Worm (Caenorhabditis elegans) whole organism, early embryonic: ENCODE data around the gene T27E7.5.

Experiments
- B0310.2 ChIP-seq: sonication (generic microtip); optimal IDR thresholded peaks from 2 replicates; lab custom pipeline; 2016; ENCODE audit warnings: mild to moderate bottlenecking, missing genetic modification characterization, missing compliant biosample characterization
- F13C5.2 ChIP-seq: sonication (generic microtip); optimal IDR thresholded peaks from 2 replicates; lab custom pipeline; 2017; ENCODE audit warnings: mild to moderate bottlenecking, missing genetic modification characterization, inconsistent platforms, missing compliant biosample characterization
- aly-1 ChIP-seq: sonication (generic microtip); optimal IDR thresholded peaks from 2 replicates; lab custom pipeline; 2016; ENCODE audit warnings: missing genetic modification characterization, missing compliant biosample characterization
- ama-1 ChIP-seq: fragments of 150-350 bp; optimal IDR thresholded peaks from 2 replicates; lab custom pipeline; 2014
- ceh-13 ChIP-seq: fragments of 200-800 bp; sonication (Bioruptor generic); optimal IDR thresholded peaks from 2 replicates; lab custom pipeline; 2018; ENCODE audit warnings: mild to moderate bottlenecking, missing genetic modification characterization, missing compliant biosample characterization
- ceh-36 ChIP-seq: sonication (generic microtip); optimal IDR thresholded peaks from 2 replicates; lab custom pipeline; 2016; ENCODE audit warnings: missing genetic modification characterization, inconsistent platforms, missing compliant biosample characterization
- ets-7 ChIP-seq: sonication (generic microtip); optimal IDR thresholded peaks from 2 replicates; lab custom pipeline; 2016; ENCODE audit warnings: missing genotype, missing genetic modification characterization, missing compliant biosample characterization
- flt-1 ChIP-seq: fragments of 200-800 bp; sonication (Bioruptor generic); IDR thresholded peaks from 2 replicates; pipeline ENCODE4 v1.3.6; 2022; ENCODE audit warnings: missing genetic modification characterization, missing compliant biosample characterization
- hmbx-1 ChIP-seq: sonication (generic microtip); optimal IDR thresholded peaks from 2 replicates; lab custom pipeline; 2016; ENCODE audit warnings: mild to moderate bottlenecking, missing genetic modification characterization, missing compliant biosample characterization
- hmg-4 ChIP-seq: fragments of 200-800 bp; sonication (Bioruptor generic); optimal IDR thresholded peaks from 2 replicates; lab custom pipeline; 2018; ENCODE audit warnings: mild to moderate bottlenecking, missing genetic modification characterization, missing compliant biosample characterization
- hnd-1 ChIP-seq: sonication (generic microtip); optimal IDR thresholded peaks from 2 replicates; lab custom pipeline; 2016; ENCODE audit warnings: missing genetic modification characterization, missing compliant biosample characterization
- pes-1 ChIP-seq: fragments of 200-800 bp; sonication (Bioruptor generic); IDR thresholded peaks from 2 replicates; pipeline ENCODE4 v1.3.6; 2022; ENCODE audit warnings: missing genetic modification reagents, missing genetic modification characterization, missing compliant biosample characterization
- scrt-1 ChIP-seq: fragments of 200-800 bp; sonication (Bioruptor generic); IDR thresholded peaks from 2 replicates; pipeline ENCODE4 v1.3.6; 2022; ENCODE audit warnings: missing genetic modification characterization, missing compliant biosample characterization
- sea-1 ChIP-seq: fragments of 200-800 bp; sonication (Bioruptor generic); conservative IDR thresholded peaks from 2 replicates; pipeline ENCODE4 v1.3.6; 2022; ENCODE audit warnings: missing genetic modification characterization, missing compliant biosample characterization
- tbx-11 ChIP-seq: fragments of 200-800 bp; sonication (Bioruptor generic); IDR thresholded peaks from 2 replicates; pipeline ENCODE4 v1.3.6; 2022; ENCODE audit warnings: missing genetic modification characterization, missing compliant biosample characterization
- tbx-37 ChIP-seq: fragments of 200-800 bp; sonication (Bioruptor generic); conservative IDR thresholded peaks from 2 replicates; pipeline ENCODE4 v1.3.6; 2022; ENCODE audit warnings: missing genetic modification reagents, missing genetic modification characterization, missing compliant biosample characterization
- tra-4 ChIP-seq: sonication (generic microtip); optimal IDR thresholded peaks from 2 replicates; lab custom pipeline; 2017; ENCODE audit warnings: missing genetic modification characterization, missing compliant biosample characterization

Gene T27E7.5

ce11 chrIV:14565062-14565461, 28.1 kb downstream of the T27E7.5 start, which contains the start of gene Y57G11B.2:
Y57G11B.2 (plus strand) TSS chrIV:14565362.
- no peak for TF ChIP-seq hmbx-1 (tag; lab: Kevin White, UChicago)
- no peak for TF ChIP-seq ama-1
- TF ChIP-seq tbx-37 (GFP tag; lab: Robert Waterston, UW): no peak
- no peak for TF ChIP-seq ceh-36 (tag; lab: Kevin White, UChicago)
- no peak for TF ChIP-seq hnd-1 (tag; lab: Kevin White, UChicago)
- no peak for TF ChIP-seq ets-7 (tag; lab: Kevin White, UChicago)
- TF ChIP-seq ceh-13 (GFP tag; lab: Kevin White, UChicago): no peak
- TF ChIP-seq tbx-11 (GFP tag; lab: Robert Waterston, UW): no peak
- no peak for TF ChIP-seq pes-1 (GFP tag; lab: Robert Waterston, UW)
- no peak for TF ChIP-seq tra-4 (tag; lab: Kevin White, UChicago)
- no peak for TF ChIP-seq aly-1 (tag; lab: Kevin White, UChicago)
- TF ChIP-seq B0310.2 (tag; lab: Kevin White, UChicago): no peak
- no peak for TF ChIP-seq flt-1 (GFP tag; lab: Robert Waterston, UW)
- TF ChIP-seq scrt-1: no peak
- TF ChIP-seq F13C5.2 (tag; lab: Kevin White, UChicago): no peak
- TF ChIP-seq hmg-4 (GFP tag; lab: Kevin White, UChicago): no peak
- no peak for TF ChIP-seq sea-1 (GFP tag; lab: Robert Waterston, UW)

- TF ChIP-seq flt-1 (GFP tag; lab: Robert Waterston, UW): no peak
- no peak for TF ChIP-seq F13C5.2 (tag; lab: Kevin White, UChicago)
- no peak for TF ChIP-seq sea-1 (GFP tag; lab: Robert Waterston, UW)
- TF ChIP-seq aly-1 (tag; lab: Kevin White, UChicago): no peak
- no peak for TF ChIP-seq ama-1
- TF ChIP-seq tra-4 (tag; lab: Kevin White, UChicago): no peak
Measured at ce11 chrIV:14571626-14572025, 34.7 kb downstream of the T27E7.5 start.

DNA sequence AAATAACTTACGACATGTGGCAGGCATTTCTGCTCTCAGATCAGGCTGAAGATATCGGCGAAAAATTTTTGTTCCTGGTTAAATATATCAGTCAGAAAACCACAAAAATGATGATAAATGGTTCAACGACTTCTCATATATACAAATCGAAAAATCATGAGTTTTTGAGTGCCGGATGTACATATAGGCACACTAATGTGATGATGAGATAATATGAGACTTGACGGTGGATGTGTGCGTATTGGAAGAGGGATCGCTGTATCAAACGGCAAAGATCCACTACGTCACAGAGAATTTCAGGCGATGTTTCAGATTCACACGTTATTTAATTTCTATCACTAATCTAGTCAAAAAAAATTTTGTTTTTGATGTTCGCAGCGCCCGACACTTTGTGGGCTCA, 35.6 kb downstream of the T27E7.5 start, which contains the start of gene glb-34:
TSS of gene glb-34 (minus strand) at position 101 of the 400 bp plus-strand sequence.
- TF ChIP-seq tbx-11 (GFP tag; lab: Robert Waterston, UW) (no peak), ets-7 (tag; lab: Kevin White, UChicago) (no peak), F13C5.2 (tag; lab: Kevin White, UChicago) (no peak), aly-1 (tag; lab: Kevin White, UChicago) (no peak), flt-1 (GFP tag; lab: Robert Waterston, UW) (no peak), B0310.2 (tag; lab: Kevin White, UChicago) (no peak), ceh-13 (GFP tag; lab: Kevin White, UChicago) (no peak), scrt-1 (no peak), tbx-37 (GFP tag; lab: Robert Waterston, UW) (no peak), pes-1 (GFP tag; lab: Robert Waterston, UW) (no peak), ceh-36 (tag; lab: Kevin White, UChicago) (no peak), ama-1 (no peak), tra-4 (tag; lab: Kevin White, UChicago) (no peak), sea-1 (GFP tag; lab: Robert Waterston, UW) (no peak)

DNA sequence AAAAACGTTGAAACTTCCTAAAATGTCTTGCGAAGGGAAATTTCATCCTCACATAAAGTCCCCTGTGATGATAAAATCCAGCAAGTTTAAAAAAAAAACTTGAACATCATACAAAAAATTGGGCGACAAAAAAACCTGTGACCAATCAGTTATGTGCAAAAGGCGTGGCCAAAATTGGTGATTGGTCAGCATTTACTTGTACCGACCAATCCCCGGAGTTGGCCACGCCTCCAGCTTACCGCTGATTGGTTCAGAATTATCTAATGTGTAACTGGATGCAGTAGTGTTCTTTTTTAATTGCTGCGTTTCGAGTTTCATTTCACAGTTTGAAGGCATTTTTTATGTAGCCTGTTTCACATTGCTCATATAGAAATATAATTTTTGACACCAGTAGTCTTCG, 36.1 kb downstream of the T27E7.5 start:
- TF ChIP-seq ets-7 (tag; lab: Kevin White, UChicago) (no peak), tbx-11 (GFP tag; lab: Robert Waterston, UW) (no peak), hnd-1 (tag; lab: Kevin White, UChicago) (no peak), sea-1 (GFP tag; lab: Robert Waterston, UW) (no peak), ama-1 (no peak), hmg-4 (GFP tag; lab: Kevin White, UChicago) (no peak), B0310.2 (tag; lab: Kevin White, UChicago) (no peak), scrt-1 (no peak), tbx-37 (GFP tag; lab: Robert Waterston, UW) (no peak), ceh-13 (GFP tag; lab: Kevin White, UChicago) (no peak)

ce11 chrIV:14574282-14574869, 37.4 kb downstream of the T27E7.5 start, which contains the start of the genes Y57G11B.3 and Y57G11B.5:
Y57G11B.3 (minus strand) TSS chrIV:14574382.
Y57G11B.5 (plus strand) TSS chrIV:14574819.
- TF ChIP-seq tbx-37 (GFP tag; lab: Robert Waterston, UW): no peak
- no peak for TF ChIP-seq scrt-1
- no peak for TF ChIP-seq tra-4 (tag; lab: Kevin White, UChicago)
- TF ChIP-seq hmbx-1 (tag; lab: Kevin White, UChicago): no peak
- no peak for TF ChIP-seq ceh-36 (tag; lab: Kevin White, UChicago)
- TF ChIP-seq hmg-4 (GFP tag; lab: Kevin White, UChicago): no peak
- no peak for TF ChIP-seq ceh-13 (GFP tag; lab: Kevin White, UChicago)
- no peak for TF ChIP-seq flt-1 (GFP tag; lab: Robert Waterston, UW)
- TF ChIP-seq tbx-11 (GFP tag; lab: Robert Waterston, UW): no peak
- TF ChIP-seq ets-7 (tag; lab: Kevin White, UChicago): no peak
- no peak for TF ChIP-seq aly-1 (tag; lab: Kevin White, UChicago)
- TF ChIP-seq ama-1: no peak
- no peak for TF ChIP-seq F13C5.2 (tag; lab: Kevin White, UChicago)
- no peak for TF ChIP-seq sea-1 (GFP tag; lab: Robert Waterston, UW)
- no peak for TF ChIP-seq pes-1 (GFP tag; lab: Robert Waterston, UW)
- no peak for TF ChIP-seq B0310.2 (tag; lab: Kevin White, UChicago)
- no peak for TF ChIP-seq hnd-1 (tag; lab: Kevin White, UChicago)

- TF ChIP-seq F13C5.2 (tag; lab: Kevin White, UChicago) (peak; percentile 65), ceh-13 (GFP tag; lab: Kevin White, UChicago) (no peak), hmg-4 (GFP tag; lab: Kevin White, UChicago) (no peak), B0310.2 (tag; lab: Kevin White, UChicago) (no peak), ama-1 (no peak), tbx-37 (GFP tag; lab: Robert Waterston, UW) (peak; percentile 74), pes-1 (GFP tag; lab: Robert Waterston, UW) (no peak), flt-1 (GFP tag; lab: Robert Waterston, UW) (peak; percentile 64), ceh-36 (tag; lab: Kevin White, UChicago) (no peak), sea-1 (GFP tag; lab: Robert Waterston, UW) (no peak), tra-4 (tag; lab: Kevin White, UChicago) (no peak), hnd-1 (tag; lab: Kevin White, UChicago) (peak; percentile 44), scrt-1 (peak; percentile 73), ets-7 (tag; lab: Kevin White, UChicago) (no peak), tbx-11 (GFP tag; lab: Robert Waterston, UW) (peak; percentile 66; the same call in 1 of the 2 replicates), hmbx-1 (tag; lab: Kevin White, UChicago) (no peak), aly-1 (tag; lab: Kevin White, UChicago) (no peak)
Measured at ce11 chrIV:14576471-14576870, 39.5 kb downstream of the T27E7.5 start.
